Fruit fly (Drosophila melanogaster): ENCODE results near the gene Cpr73D.
A peak's percentile ranks its signal among the peaks of the same experiment; 100 is the strongest.

Cpr73D gene

dm6 chr3L:16889545-16889944, 67.9 kb downstream of the Cpr73D start:
- no peak for TF ChIP-seq Vsx2 (GFP tag; optimal IDR thresholded peaks at IDR 0.05; ENCODE audit: partially characterized antibody)
- peak; percentile 18 for TF ChIP-seq h (GFP tag; optimal IDR thresholded peaks at IDR 0.05)
